Worm (Caenorhabditis elegans): ENCODE results near the gene elo-8.

elo-8 gene

ce11 chrIII:11231969-11232368, at the start of gene elo-8:
Gene elo-8, minus strand, starts transcription at chrIII:11232069.
- TF ChIP-seq tab-1 (GFP tag; IDR thresholded peaks at IDR 0.05): no peak
- TF ChIP-seq T22C8.4 (GFP tag; IDR thresholded peaks at IDR 0.05): no peak
- no peak for TF ChIP-seq med-1 (GFP tag; optimal IDR thresholded peaks at IDR 0.05; ENCODE audit: insufficient read depth)
- TF ChIP-seq ztf-23 (GFP tag; IDR thresholded peaks at IDR 0.05): no peak
- no peak for TF ChIP-seq klf-2 (GFP tag; conservative IDR thresholded peaks at IDR 0.05)
- no peak for TF ChIP-seq flt-1 (GFP tag; IDR thresholded peaks at IDR 0.05)
- no peak for TF ChIP-seq cog-1 (tag; optimal IDR thresholded peaks at IDR 0.05)
- no peak for TF ChIP-seq ztf-29 (GFP tag; IDR thresholded peaks at IDR 0.05)
- TF ChIP-seq ref-1 (GFP tag; conservative IDR thresholded peaks at IDR 0.05): no peak

ce11 chrIII:11279954-11280353, 48.1 kb upstream of the elo-8 start:
- TF ChIP-seq med-1 (GFP tag; optimal IDR thresholded peaks at IDR 0.05; ENCODE audit: insufficient read depth) (no peak), T22C8.4 (GFP tag; IDR thresholded peaks at IDR 0.05) (peak; percentile 81)

- TF ChIP-seq med-1 (GFP tag; optimal IDR thresholded peaks at IDR 0.05; ENCODE audit: insufficient read depth) (no peak), ztf-29 (GFP tag; IDR thresholded peaks at IDR 0.05) (no peak), tab-1 (GFP tag; IDR thresholded peaks at IDR 0.05) (no peak), T22C8.4 (GFP tag; IDR thresholded peaks at IDR 0.05) (no peak)
Observed at ce11 chrIII:11278817-11279216, 46.9 kb upstream of the elo-8 start, which contains the start of gene Y47D3A.21. Gene Y47D3A.21, minus strand, starts transcription at chrIII:11278917.

- TF ChIP-seq cog-1 (tag; optimal IDR thresholded peaks at IDR 0.05) (no peak), ref-1 (GFP tag; conservative IDR thresholded peaks at IDR 0.05) (no peak), flt-1 (GFP tag; IDR thresholded peaks at IDR 0.05) (no peak), T22C8.4 (GFP tag; IDR thresholded peaks at IDR 0.05) (no peak), ztf-23 (GFP tag; IDR thresholded peaks at IDR 0.05) (no peak), ztf-29 (GFP tag; IDR thresholded peaks at IDR 0.05) (no peak), tab-1 (GFP tag; IDR thresholded peaks at IDR 0.05) (no peak), med-1 (GFP tag; optimal IDR thresholded peaks at IDR 0.05; ENCODE audit: insufficient read depth) (no peak), klf-2 (GFP tag; conservative IDR thresholded peaks at IDR 0.05) (no peak)
Observed at ce11 chrIII:11274590-11275116, 42.8 kb upstream of the elo-8 start, which contains the start of gene Y47D3A.20. Gene Y47D3A.20, plus strand, starts transcription at chrIII:11275066.

- no peak for TF ChIP-seq ref-1 (GFP tag; conservative IDR thresholded peaks at IDR 0.05)
- TF ChIP-seq flt-1 (GFP tag; IDR thresholded peaks at IDR 0.05): no peak
- no peak for TF ChIP-seq ztf-23 (GFP tag; IDR thresholded peaks at IDR 0.05)
- no peak for TF ChIP-seq klf-2 (GFP tag; conservative IDR thresholded peaks at IDR 0.05)
- TF ChIP-seq tab-1 (GFP tag; IDR thresholded peaks at IDR 0.05): no peak
- no peak for TF ChIP-seq cog-1 (tag; optimal IDR thresholded peaks at IDR 0.05)
- no peak for TF ChIP-seq T22C8.4 (GFP tag; IDR thresholded peaks at IDR 0.05)
- TF ChIP-seq med-1 (GFP tag; optimal IDR thresholded peaks at IDR 0.05; ENCODE audit: insufficient read depth): no peak
Observed at ce11 chrIII:11270795-11271194, 38.9 kb upstream of the elo-8 start, which contains the start of gene obr-1. Gene obr-1, minus strand, starts transcription at chrIII:11270895.

ce11 chrIII:11269206-11269605, 37.3 kb upstream of the elo-8 start:
- TF ChIP-seq T22C8.4 (GFP tag; IDR thresholded peaks at IDR 0.05) (no peak), klf-2 (GFP tag; conservative IDR thresholded peaks at IDR 0.05) (no peak), ztf-29 (GFP tag; IDR thresholded peaks at IDR 0.05) (no peak), med-1 (GFP tag; optimal IDR thresholded peaks at IDR 0.05; ENCODE audit: insufficient read depth) (no peak), tab-1 (GFP tag; IDR thresholded peaks at IDR 0.05) (no peak), ztf-23 (GFP tag; IDR thresholded peaks at IDR 0.05) (no peak), flt-1 (GFP tag; IDR thresholded peaks at IDR 0.05) (no peak), ref-1 (GFP tag; conservative IDR thresholded peaks at IDR 0.05) (no peak), cog-1 (tag; optimal IDR thresholded peaks at IDR 0.05) (no peak)

DNA sequence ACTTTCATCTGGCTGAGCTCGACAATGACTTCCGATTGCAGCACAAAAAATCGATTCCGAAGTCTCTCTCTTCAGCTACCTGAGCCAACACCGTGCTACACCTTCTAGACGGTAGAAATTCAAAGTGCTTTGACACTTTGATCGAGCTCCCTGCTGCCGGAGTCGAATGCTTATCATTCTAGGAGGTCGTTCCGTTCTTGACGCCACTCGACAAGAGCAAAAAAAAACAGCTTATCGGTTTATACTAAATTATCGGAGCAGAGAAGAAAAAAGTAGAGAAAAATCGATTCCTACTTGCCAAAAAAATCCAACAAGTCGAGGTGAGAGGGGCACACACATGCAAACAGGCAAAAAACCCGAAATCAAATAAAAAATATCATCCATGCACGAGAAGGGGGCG, 36.7 kb upstream of the elo-8 start:
- TF ChIP-seq ref-1 (GFP tag; conservative IDR thresholded peaks at IDR 0.05) (no peak), ztf-23 (GFP tag; IDR thresholded peaks at IDR 0.05) (no peak), tab-1 (GFP tag; IDR thresholded peaks at IDR 0.05) (no peak), klf-2 (GFP tag; conservative IDR thresholded peaks at IDR 0.05) (no peak), cog-1 (tag; optimal IDR thresholded peaks at IDR 0.05) (no peak), ztf-29 (GFP tag; IDR thresholded peaks at IDR 0.05) (no peak), flt-1 (GFP tag; IDR thresholded peaks at IDR 0.05) (no peak), T22C8.4 (GFP tag; IDR thresholded peaks at IDR 0.05) (no peak), med-1 (GFP tag; optimal IDR thresholded peaks at IDR 0.05; ENCODE audit: insufficient read depth) (no peak)

DNA sequence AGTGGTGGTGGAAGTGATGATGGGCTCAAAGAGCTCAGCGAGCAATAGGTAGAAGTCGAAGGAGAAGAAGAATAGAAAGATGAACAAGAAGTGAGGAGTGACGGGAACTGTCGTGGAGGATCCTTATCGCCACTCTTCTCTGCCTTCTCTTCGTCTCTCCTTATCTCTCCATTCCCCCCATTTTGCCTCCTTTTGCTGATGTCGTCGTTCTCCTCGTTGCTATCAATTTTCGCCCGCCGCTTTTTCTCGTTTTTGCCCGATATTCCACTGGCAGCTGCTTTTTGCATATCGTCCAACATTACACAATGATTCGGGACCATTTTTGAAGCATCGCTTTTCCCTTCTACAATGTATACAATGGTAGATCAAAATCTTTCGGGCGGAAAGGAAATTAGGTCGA, 35.5 kb upstream of the elo-8 start:
- TF ChIP-seq ztf-23 (GFP tag; IDR thresholded peaks at IDR 0.05): no peak
- TF ChIP-seq med-1 (GFP tag; optimal IDR thresholded peaks at IDR 0.05; ENCODE audit: insufficient read depth): no peak
- TF ChIP-seq tab-1 (GFP tag; IDR thresholded peaks at IDR 0.05): no peak
- TF ChIP-seq cog-1 (tag; optimal IDR thresholded peaks at IDR 0.05): no peak

- TF ChIP-seq ref-1 (GFP tag; conservative IDR thresholded peaks at IDR 0.05): no peak
- no peak for TF ChIP-seq med-1 (GFP tag; optimal IDR thresholded peaks at IDR 0.05; ENCODE audit: insufficient read depth)
- TF ChIP-seq tab-1 (GFP tag; IDR thresholded peaks at IDR 0.05): no peak
- TF ChIP-seq ztf-23 (GFP tag; IDR thresholded peaks at IDR 0.05): no peak
- no peak for TF ChIP-seq klf-2 (GFP tag; conservative IDR thresholded peaks at IDR 0.05)
- no peak for TF ChIP-seq ztf-29 (GFP tag; IDR thresholded peaks at IDR 0.05)
- no peak for TF ChIP-seq T22C8.4 (GFP tag; IDR thresholded peaks at IDR 0.05)
- TF ChIP-seq cog-1 (tag; optimal IDR thresholded peaks at IDR 0.05): no peak
- no peak for TF ChIP-seq flt-1 (GFP tag; IDR thresholded peaks at IDR 0.05)
Observed at ce11 chrIII:11262089-11262488, 30.2 kb upstream of the elo-8 start.

DNA sequence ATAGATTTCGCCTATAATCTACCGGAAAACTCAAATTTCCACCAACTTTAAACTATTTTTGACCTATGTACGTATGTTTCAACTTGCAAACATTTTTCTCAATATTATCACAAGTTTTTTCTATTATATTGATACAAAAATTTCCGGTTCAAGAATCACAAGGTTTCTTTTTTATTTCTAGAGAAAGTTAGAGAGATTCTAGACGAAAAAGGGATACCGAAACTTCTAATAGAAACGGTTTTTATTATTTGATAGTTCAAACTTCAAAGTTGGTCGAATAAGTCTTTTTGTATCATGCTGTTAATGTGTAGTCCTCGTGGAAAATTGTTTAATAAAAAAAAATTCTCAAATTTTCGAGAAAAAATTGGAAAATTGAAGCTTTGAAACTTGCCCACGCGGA, 23.2 kb upstream of the elo-8 start:
- no peak for TF ChIP-seq klf-2 (GFP tag; conservative IDR thresholded peaks at IDR 0.05)
- no peak for TF ChIP-seq ref-1 (GFP tag; conservative IDR thresholded peaks at IDR 0.05)
- no peak for TF ChIP-seq ztf-29 (GFP tag; IDR thresholded peaks at IDR 0.05)
- TF ChIP-seq flt-1 (GFP tag; IDR thresholded peaks at IDR 0.05): no peak
- no peak for TF ChIP-seq T22C8.4 (GFP tag; IDR thresholded peaks at IDR 0.05)
- no peak for TF ChIP-seq ztf-23 (GFP tag; IDR thresholded peaks at IDR 0.05)
- no peak for TF ChIP-seq tab-1 (GFP tag; IDR thresholded peaks at IDR 0.05)
- no peak for TF ChIP-seq med-1 (GFP tag; optimal IDR thresholded peaks at IDR 0.05; ENCODE audit: insufficient read depth)
- TF ChIP-seq cog-1 (tag; optimal IDR thresholded peaks at IDR 0.05): no peak
